Worm (Caenorhabditis elegans): Measurements from ENCODE around the gene F35C11.6.

Gene F35C11.6

DNA sequence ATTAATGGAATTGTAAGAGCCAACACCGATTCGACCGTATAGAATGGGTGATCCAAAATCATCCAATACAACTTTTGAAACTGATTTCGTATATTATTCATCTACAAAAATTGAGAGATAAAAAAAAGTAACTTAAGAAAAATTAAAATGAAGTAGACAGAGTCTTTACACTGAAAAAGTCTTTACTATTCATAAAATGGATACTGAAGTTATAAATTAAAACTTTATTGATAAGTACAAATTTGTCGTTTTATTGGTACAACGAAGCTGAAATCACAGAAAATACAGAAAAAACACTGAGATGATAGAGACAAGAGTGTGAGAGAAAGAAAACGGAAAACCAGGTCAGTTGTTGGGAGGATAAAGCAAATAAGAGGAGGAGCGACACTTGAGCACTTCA, 44.6 kb downstream of the F35C11.6 start, which contains the start of gene M110.10:
Gene M110.10 (minus strand): TSS at position 101 of the 400 bp plus-strand sequence.
- no peak for TF ChIP-seq unc-62 (GFP tag; optimal IDR thresholded peaks at IDR 0.05)

DNA sequence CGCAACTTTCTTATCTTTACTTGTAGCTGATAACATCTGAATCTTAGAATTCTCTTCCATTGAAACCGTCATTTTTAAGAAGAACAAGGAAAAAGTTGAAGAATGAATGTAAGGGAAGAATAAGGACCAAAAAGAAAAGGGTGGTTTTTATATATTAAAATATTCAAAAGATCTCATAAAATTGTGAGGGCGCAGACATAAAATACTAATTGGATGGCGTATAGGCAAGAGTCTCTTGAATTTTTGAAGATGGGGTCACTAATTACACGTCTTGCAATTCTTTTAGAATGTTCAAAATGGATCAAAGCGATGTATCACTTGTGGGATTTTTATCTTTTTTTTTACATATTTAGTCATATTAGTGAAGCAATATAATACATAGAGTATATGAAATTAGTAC, 46.3 kb downstream of the F35C11.6 start, which contains the start of gene twk-3:
Gene twk-3 (minus strand): TSS at position 101 of the 400 bp plus-strand sequence.
- TF ChIP-seq unc-62 (GFP tag; optimal IDR thresholded peaks at IDR 0.05) = no peak

DNA sequence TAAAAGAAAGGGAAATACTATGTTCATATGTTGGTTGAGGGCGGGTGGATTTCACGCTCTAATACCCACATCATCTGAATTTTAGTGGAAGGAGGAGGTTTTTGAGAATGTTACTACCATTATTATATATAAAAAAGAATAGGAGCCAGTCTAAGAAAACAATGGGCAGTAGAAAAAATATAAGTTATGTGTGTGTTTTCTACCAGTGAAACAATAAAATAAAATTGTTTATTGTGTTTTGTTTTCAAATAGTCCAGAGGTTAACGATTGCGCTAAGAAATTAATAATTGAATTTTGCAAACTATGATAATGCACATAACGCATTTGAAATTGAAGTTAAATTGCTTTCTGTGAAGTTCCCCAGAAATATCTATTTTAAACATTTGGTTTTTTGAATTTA, 49.5 kb downstream of the F35C11.6 start, which contains the start of gene M110.8:
Gene M110.8 (minus strand): TSS at position 101 of the 400 bp plus-strand sequence.
- TF ChIP-seq unc-62 (GFP tag; optimal IDR thresholded peaks at IDR 0.05) = no peak
